Worm (Caenorhabditis elegans) whole organism, L4 larva: ENCODE results near the gene F59A1.11.

Source experiments
- F26F4.8 ChIP-seq: fragments of 200-800 bp; sonication (Bioruptor generic); conservative IDR thresholded peaks from 2 replicates; pipeline ENCODE4 v1.3.6; 2022; ENCODE audit warnings: missing genetic modification characterization, missing compliant biosample characterization
- F44E2.7 ChIP-seq: fragments of 200-800 bp; sonication (Bioruptor generic); IDR thresholded peaks from 2 replicates; pipeline ENCODE4 v2.1.2; 2022; ENCODE audit warnings: missing genetic modification characterization, missing compliant biosample characterization
- daf-8 ChIP-seq: fragments of 200-800 bp; sonication (Bioruptor generic); IDR thresholded peaks from 2 replicates; pipeline ENCODE4 v1.3.6; 2022; ENCODE audit warnings: missing genetic modification characterization, missing compliant biosample characterization
- lim-7 ChIP-seq: fragments of 200-800 bp; sonication (Bioruptor generic); IDR thresholded peaks from 2 replicates; pipeline ENCODE4 v1.3.6; 2022; ENCODE audit warnings: missing genetic modification characterization, missing compliant biosample characterization
- lin-39 ChIP-seq: fragments of 150-350 bp; optimal IDR thresholded peaks from 2 replicates; lab custom pipeline; 2014; ENCODE audit warnings: missing biosample characterization, missing genetic modification reagents, missing genetic modification characterization
- pqm-1 ChIP-seq: sonication (generic microtip); optimal IDR thresholded peaks from 2 replicates; lab custom pipeline; 2017; ENCODE audit warnings: missing biosample characterization, missing genetic modification characterization
- skn-1 ChIP-seq: fragments of 150-350 bp; optimal IDR thresholded peaks from 2 replicates; lab custom pipeline; 2014; ENCODE audit warnings: missing biosample characterization, missing genetic modification characterization
- zip-11 ChIP-seq: fragments of 200-800 bp; sonication (Bioruptor generic); IDR thresholded peaks from 2 replicates; pipeline ENCODE4 v1.3.6; 2022; ENCODE audit warnings: missing genetic modification characterization, missing compliant biosample characterization

DNA sequence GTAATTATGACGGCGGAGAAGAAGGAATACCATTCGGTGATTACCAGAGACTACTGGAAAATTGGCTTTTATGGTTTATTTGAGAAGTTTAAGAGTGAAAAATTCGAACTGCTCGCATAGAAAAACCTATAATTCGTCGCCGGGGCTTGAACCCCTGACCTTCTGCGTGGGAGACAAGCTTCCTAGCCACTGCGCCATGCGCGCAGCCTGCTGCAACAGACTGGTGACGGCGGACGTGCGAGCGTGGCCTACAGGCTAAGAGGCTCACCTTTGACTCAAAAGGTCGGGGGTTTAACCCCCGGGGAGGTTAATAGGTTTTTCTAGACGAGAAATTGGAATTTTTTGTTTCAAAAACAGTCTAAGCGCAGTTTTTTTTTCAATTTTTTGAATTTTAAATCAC, 1.4 kb downstream of the F59A1.11 start:
- TF ChIP-seq daf-8 (GFP tag; lab: Robert Waterston, UW) (no peak), skn-1 (tag; lab: Kevin White, UChicago) (no peak), pqm-1 (tag; lab: Kevin White, UChicago) (no peak), F44E2.7 (no peak), lin-39 (no peak), F26F4.8 (no peak), zip-11 (GFP tag; lab: Robert Waterston, UW) (no peak), lim-7 (GFP tag; lab: Robert Waterston, UW) (no peak)
